Fruit fly (Drosophila melanogaster): ENCODE data around the gene salt.
A peak's percentile ranks its signal among the peaks of the same experiment; 100 is the strongest.

The salt gene

dm6 chr3R:31727773-31728172 lies 26.7 kb downstream of the salt start (continued):
- TF ChIP-seq Blimp-1 (GFP tag; optimal IDR thresholded peaks at IDR 0.05) = no peak
- TF ChIP-seq CG15479 (GFP tag; optimal IDR thresholded peaks at IDR 0.05) = no peak
- TF ChIP-seq sr (GFP tag; IDR thresholded peaks at IDR 0.05) = no peak
- no peak for TF ChIP-seq tx (GFP tag; optimal IDR thresholded peaks at IDR 0.05)
- peak; percentile 41; the same call in 1 of the 2 replicates for TF ChIP-seq CG5953 (GFP tag; IDR thresholded peaks at IDR 0.05)
- no peak for TF ChIP-seq CG12236 (GFP tag; optimal IDR thresholded peaks at IDR 0.05)
- no peak for TF ChIP-seq CG17186 (GFP tag; optimal IDR thresholded peaks at IDR 0.05)
- TF ChIP-seq hb (GFP tag; IDR thresholded peaks at IDR 0.05; ENCODE audit: partially characterized antibody) = no peak
- peak; percentile 41; the same call in 1 of the 2 replicates for TF ChIP-seq ttk (GFP tag; IDR thresholded peaks at IDR 0.05)
- TF ChIP-seq CG4820 (GFP tag; optimal IDR thresholded peaks at IDR 0.05) = no peak
- TF ChIP-seq Dref (GFP tag; IDR thresholded peaks at IDR 0.05) = no peak
- no peak for TF ChIP-seq da (GFP tag; optimal IDR thresholded peaks at IDR 0.05)
- no peak for TF ChIP-seq Chrac-16 (GFP tag; optimal IDR thresholded peaks at IDR 0.05)
- TF ChIP-seq CG11723 (GFP tag; optimal IDR thresholded peaks at IDR 0.05) = no peak
- TF ChIP-seq CG14441 (GFP tag; IDR thresholded peaks at IDR 0.05) = no peak
- TF ChIP-seq tup (GFP tag; optimal IDR thresholded peaks at IDR 0.05) = no peak
- TF ChIP-seq nmo (GFP tag; optimal IDR thresholded peaks at IDR 0.05) = no peak

dm6 chr3R:31726286-31726685 lies 28.2 kb downstream of the salt start:
- TF ChIP-seq cad (GFP tag; optimal IDR thresholded peaks at IDR 0.05) (no peak), Mrtf (GFP tag; IDR thresholded peaks at IDR 0.05) (no peak), dm (GFP tag; optimal IDR thresholded peaks at IDR 0.05) (peak; percentile 3), CG34422 (GFP tag; IDR thresholded peaks at IDR 0.05) (0 out of 3 replicates have a peak, but pooled peaks have one; percentile 18), ttk (GFP tag; IDR thresholded peaks at IDR 0.05) (no peak), CG6654 (GFP tag; optimal IDR thresholded peaks at IDR 0.05) (no peak), run (tag; optimal IDR thresholded peaks at IDR 0.05) (no peak), vvl (GFP tag; IDR thresholded peaks at IDR 0.05) (peak; percentile 35; the same call in 1 of the 2 replicates), Hey (tag; optimal IDR thresholded peaks at IDR 0.05) (peak; percentile 13), Lpt (GFP tag; optimal IDR thresholded peaks at IDR 0.05) (no peak), CG3995 (GFP tag; optimal IDR thresholded peaks at IDR 0.05) (peak; percentile 63), sens (GFP tag) (peak; percentile 77), Ravus (GFP tag; IDR thresholded peaks at IDR 0.05) (no peak), CHES-1-like (GFP tag; optimal IDR thresholded peaks at IDR 0.05) (no peak), trem (tag; optimal IDR thresholded peaks at IDR 0.05) (no peak), CG1603 (tag; optimal IDR thresholded peaks at IDR 0.05) (peak; percentile 3), esg (GFP tag; conservative IDR thresholded peaks at IDR 0.05) (no peak), Med (GFP tag) (peak; percentile 52), HLHmδ (GFP tag; optimal IDR thresholded peaks at IDR 0.05) (no peak), ci (GFP tag; IDR thresholded peaks at IDR 0.05) (no peak), CG6765 (GFP tag; optimal IDR thresholded peaks at IDR 0.05) (no peak), Asciz (GFP tag; optimal IDR thresholded peaks at IDR 0.05) (no peak), GATAe (GFP tag; conservative IDR thresholded peaks at IDR 0.05) (0 out of 2 replicates have a peak, but pooled peaks have one; percentile 11)

- TF ChIP-seq CG9215 (GFP tag; IDR thresholded peaks at IDR 0.05) (no peak), sqz (GFP tag; optimal IDR thresholded peaks at IDR 0.05) (peak; percentile 4), slou (GFP tag; optimal IDR thresholded peaks at IDR 0.05) (no peak), Ets65A (GFP tag) (peak; percentile 36), ATbp (GFP tag; optimal IDR thresholded peaks at IDR 0.05) (peak; percentile 38), ase (GFP tag; IDR thresholded peaks at IDR 0.05) (0 out of 3 replicates have a peak, but pooled peaks have one; percentile 4), Fer3 (tag; optimal IDR thresholded peaks at IDR 0.05) (no peak), Dip3 (GFP tag; optimal IDR thresholded peaks at IDR 0.05) (no peak), chm (GFP tag; IDR thresholded peaks at IDR 0.05) (peak; percentile 41; the same call in 1 of the 2 replicates), sens-2 (GFP tag; IDR thresholded peaks at IDR 0.05) (0 out of 2 replicates have a peak, but pooled peaks have one; percentile 33), her (GFP tag; optimal IDR thresholded peaks at IDR 0.05) (no peak), tll (GFP tag; optimal IDR thresholded peaks at IDR 0.05) (peak in 1 of 2 experiments; percentile 41)
Observed at dm6 chr3R:31725486-31726227, 28.8 kb downstream of the salt start.

Data from whole organism, embryonic.